Fruit fly (Drosophila melanogaster): Measurements from ENCODE around the gene CG13050.
A peak's percentile ranks its signal among the peaks of the same experiment; 100 is the strongest.

Gene CG13050

DNA sequence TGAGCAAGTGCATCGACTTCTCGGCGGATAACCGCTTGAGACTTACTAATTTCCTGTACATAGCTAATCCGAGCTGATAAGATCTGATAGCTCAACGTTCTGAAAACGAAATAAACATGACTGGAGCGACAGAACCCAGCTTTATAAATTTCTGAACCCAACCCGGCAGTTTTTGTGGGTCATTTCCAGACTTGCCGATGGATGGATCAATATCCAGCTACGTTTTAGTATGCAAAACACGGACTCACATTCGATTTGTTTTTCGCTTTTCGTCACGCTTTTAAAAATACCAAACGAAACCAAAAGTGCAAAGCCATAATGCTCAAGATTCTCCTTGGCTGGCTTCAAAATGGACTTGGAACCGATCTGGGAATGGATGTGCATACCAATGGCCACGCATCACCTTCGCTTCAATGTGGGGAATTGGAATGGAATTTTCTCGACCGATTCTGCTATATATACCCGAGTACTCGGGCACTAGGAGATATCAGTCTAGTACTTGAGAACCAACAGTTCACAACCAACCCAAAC is 8.2 kb downstream of the CG13050 start, which contains the start of the genes CG34248 and CG13067:
CG34248 (minus strand) TSS at position 101 of the 531 bp plus-strand sequence.
CG13067 (plus strand) TSS at position 481 of the 531 bp plus-strand sequence.
- TF ChIP-seq usp (GFP tag; optimal IDR thresholded peaks at IDR 0.05) = no peak
- TF ChIP-seq sage (GFP tag; optimal IDR thresholded peaks at IDR 0.05) = no peak
- no peak for TF ChIP-seq ey (GFP tag; optimal IDR thresholded peaks at IDR 0.05)
- no peak for TF ChIP-seq pan (optimal IDR thresholded peaks at IDR 0.05)
- no peak for TF ChIP-seq Hr78 (GFP tag; optimal IDR thresholded peaks at IDR 0.05)
- TF ChIP-seq jim (GFP tag; optimal IDR thresholded peaks at IDR 0.05) = no peak
- no peak for TF ChIP-seq Abd-B (GFP tag; optimal IDR thresholded peaks at IDR 0.05)
- TF ChIP-seq sv (GFP tag; optimal IDR thresholded peaks at IDR 0.05) = no peak
- no peak for TF ChIP-seq psq (GFP tag; optimal IDR thresholded peaks at IDR 0.05)
- TF ChIP-seq Vsx2 (GFP tag; optimal IDR thresholded peaks at IDR 0.05; ENCODE audit: partially characterized antibody) = no peak
- TF ChIP-seq Dfd (GFP tag; optimal IDR thresholded peaks at IDR 0.05) = no peak
- no peak for TF ChIP-seq lola (GFP tag; optimal IDR thresholded peaks at IDR 0.05)
- no peak for TF ChIP-seq Mio (GFP tag; optimal IDR thresholded peaks at IDR 0.05)
- TF ChIP-seq fru (GFP tag; optimal IDR thresholded peaks at IDR 0.05) = no peak
- no peak for TF ChIP-seq dsf (GFP tag; optimal IDR thresholded peaks at IDR 0.05; ENCODE audit: borderline replicate concordance)
- no peak for TF ChIP-seq CG9705 (GFP tag; optimal IDR thresholded peaks at IDR 0.05)

dm6 chr3L:16269092-16269491 is 10.0 kb downstream of the CG13050 start, which contains the start of gene CG13068:
TSS of gene CG13068 (plus strand) at chr3L:16269392.
- TF ChIP-seq sage (GFP tag; optimal IDR thresholded peaks at IDR 0.05) (no peak), CG32264 (GFP tag; optimal IDR thresholded peaks at IDR 0.05) (no peak), dl (GFP tag; optimal IDR thresholded peaks at IDR 0.05; ENCODE audit: insufficient read depth in 1 of 2, partially characterized antibody in 2 of 2) (no peak), foxo (GFP tag; optimal IDR thresholded peaks at IDR 0.05) (no peak), rgr (GFP tag; optimal IDR thresholded peaks at IDR 0.05) (no peak), N (GFP tag; optimal IDR thresholded peaks at IDR 0.05) (no peak), Hnf4 (GFP tag; optimal IDR thresholded peaks at IDR 0.05) (no peak), sv (GFP tag; optimal IDR thresholded peaks at IDR 0.05) (no peak), fru (GFP tag; optimal IDR thresholded peaks at IDR 0.05) (no peak), GATAd (GFP tag; optimal IDR thresholded peaks at IDR 0.05) (no peak), dsf (GFP tag; optimal IDR thresholded peaks at IDR 0.05; ENCODE audit: borderline replicate concordance) (no peak), CG9705 (GFP tag; optimal IDR thresholded peaks at IDR 0.05) (no peak), Dif (GFP tag; optimal IDR thresholded peaks at IDR 0.05; ENCODE audit: partially characterized antibody) (no peak), br (GFP tag; optimal IDR thresholded peaks at IDR 0.05) (no peak)

- TF ChIP-seq CG9705 (GFP tag; optimal IDR thresholded peaks at IDR 0.05) = no peak
- TF ChIP-seq HLH106 (tag; optimal IDR thresholded peaks at IDR 0.05) = peak; percentile 40
Measured at dm6 chr3L:16268106-16268733, 10.9 kb downstream of the CG13050 start, which contains the start of gene CG4950. TSS of gene CG4950 (minus strand) at chr3L:16268156.

- TF ChIP-seq pan (optimal IDR thresholded peaks at IDR 0.05) (no peak), CG9705 (GFP tag; optimal IDR thresholded peaks at IDR 0.05) (no peak), CrebA (GFP tag; optimal IDR thresholded peaks at IDR 0.05; ENCODE audit: borderline replicate concordance) (no peak), dsf (GFP tag; optimal IDR thresholded peaks at IDR 0.05; ENCODE audit: borderline replicate concordance) (no peak), ey (GFP tag; optimal IDR thresholded peaks at IDR 0.05) (no peak), Myc (optimal IDR thresholded peaks at IDR 0.05) (no peak), GATAd (GFP tag; optimal IDR thresholded peaks at IDR 0.05) (no peak), Rel (GFP tag; optimal IDR thresholded peaks at IDR 0.05) (no peak), Rel (tag; optimal IDR thresholded peaks at IDR 0.05) (no peak), Abd-B (GFP tag; optimal IDR thresholded peaks at IDR 0.05) (no peak), br (GFP tag; optimal IDR thresholded peaks at IDR 0.05) (no peak), tai (GFP tag; optimal IDR thresholded peaks at IDR 0.05) (no peak), HLH106 (tag; optimal IDR thresholded peaks at IDR 0.05) (no peak), brk (GFP tag; optimal IDR thresholded peaks at IDR 0.05) (no peak), dmrt93B (GFP tag; optimal IDR thresholded peaks at IDR 0.05) (no peak), fru (GFP tag; optimal IDR thresholded peaks at IDR 0.05) (no peak)
Measured at dm6 chr3L:16265000-16265399, 14.1 kb downstream of the CG13050 start, which contains the start of the genes CG13051 and CG13069. TSS of gene CG13051 (minus strand) at chr3L:16265100. TSS of gene CG13069 (plus strand) at chr3L:16265385.

Data from whole organism, wandering third instar larva.